Worm (Caenorhabditis elegans) whole organism, young adult: ENCODE results near the gene D1086.18.

Source experiments
- B0035.1 ChIP-seq: sonication (generic microtip); optimal IDR thresholded peaks from 2 replicates; lab custom pipeline; 2016; ENCODE audit warnings: missing genetic modification characterization, mild to moderate bottlenecking, missing compliant biosample characterization, missing genotype, missing genetic modification reagents
- C06A6.2 ChIP-seq: fragments of 200-800 bp; sonication (Bioruptor generic); conservative IDR thresholded peaks from 2 replicates; pipeline ENCODE4 v1.3.6; 2022; ENCODE audit warnings: missing genetic modification characterization, missing compliant biosample characterization
- F37B4.10 ChIP-seq: fragments of 200-800 bp; sonication (Bioruptor generic); IDR thresholded peaks from 2 replicates; pipeline ENCODE4 v1.3.6; 2022; ENCODE audit warnings: missing genetic modification characterization, missing compliant biosample characterization
- K11D2.4 ChIP-seq: fragments of 200-800 bp; sonication (Bioruptor generic); IDR thresholded peaks from 2 replicates; pipeline ENCODE4 v1.3.6; 2022; ENCODE audit warnings: missing genetic modification reagents, missing genetic modification characterization, missing compliant biosample characterization
- Y56A3A.18 ChIP-seq: fragments of 200-800 bp; sonication (Bioruptor generic); IDR thresholded peaks from 2 replicates; pipeline ENCODE4 v1.3.6; 2022; ENCODE audit warnings: missing genetic modification reagents, missing genetic modification characterization, missing compliant biosample characterization
- akir-1 ChIP-seq: fragments of 200-800 bp; sonication (Bioruptor generic); optimal IDR thresholded peaks from 2 replicates; lab custom pipeline; 2018; ENCODE audit warnings: mild to moderate bottlenecking, missing genetic modification characterization, moderate library complexity, missing compliant biosample characterization
- attf-5 ChIP-seq: fragments of 200-800 bp; sonication (Bioruptor generic); optimal IDR thresholded peaks from 2 replicates; lab custom pipeline; 2018; ENCODE audit warnings: mild to moderate bottlenecking, missing genetic modification characterization, missing compliant biosample characterization
- bed-2 ChIP-seq: fragments of 200-800 bp; sonication (Bioruptor generic); IDR thresholded peaks from 2 replicates; pipeline ENCODE4 v1.3.6; 2022; ENCODE audit warnings: missing genetic modification reagents, missing genetic modification characterization, missing compliant biosample characterization
- ccch-3 ChIP-seq: fragments of 200-800 bp; sonication (Bioruptor generic); optimal IDR thresholded peaks from 2 replicates; lab custom pipeline; 2018; ENCODE audit warnings: mild to moderate bottlenecking, missing genetic modification characterization, missing compliant biosample characterization
- cebp-2 ChIP-seq: fragments of 200-800 bp; sonication (Bioruptor generic); IDR thresholded peaks from 2 replicates; pipeline ENCODE4 v1.3.6; 2022; ENCODE audit warnings: missing genetic modification characterization, missing compliant biosample characterization
- ceh-79 ChIP-seq: sonication (generic microtip); optimal IDR thresholded peaks from 2 replicates; lab custom pipeline; 2017; ENCODE audit warnings: mild to moderate bottlenecking, missing genetic modification characterization, missing compliant biosample characterization
- egl-18 ChIP-seq: fragments of 200-800 bp; sonication (Bioruptor generic); IDR thresholded peaks from 2 replicates; pipeline ENCODE4 v1.3.6; 2022; ENCODE audit warnings: missing genetic modification reagents, missing genetic modification characterization, missing compliant biosample characterization
- ekl-4 ChIP-seq: fragments of 200-800 bp; sonication (Bioruptor generic); IDR thresholded peaks from 2 replicates; pipeline ENCODE4 v1.3.6; 2022; ENCODE audit warnings: missing genetic modification reagents, missing genetic modification characterization, missing compliant biosample characterization
- hsf-1 ChIP-seq: fragments of 200-800 bp; sonication (Bioruptor generic); IDR thresholded peaks from 2 replicates; pipeline ENCODE4 v1.3.6; 2022; ENCODE audit warnings: missing genetic modification reagents, missing genetic modification characterization, missing compliant biosample characterization
- let-607 ChIP-seq, 2 experiments: fragments of 200-800 bp in 1 of 2; sonication (Bioruptor generic) in 1 of 2; sonication (generic microtip) in 1 of 2; optimal IDR thresholded peaks; 2 replicates each; lab custom pipeline; 2016 to 2018; ENCODE audit warnings: mild to moderate bottlenecking in 2 of 2, missing compliant biosample characterization in 2 of 2, missing genetic modification characterization in 2 of 2, moderate library complexity in 2 of 2, missing genotype in 1 of 2
- lin-35 ChIP-seq, 3 experiments: fragments of 150-350 bp in 2 of 3; sonication (generic microtip) in 1 of 3; optimal IDR thresholded peaks; 2 replicates each; lab custom pipeline; 2014 to 2018; ENCODE audit warnings: missing biosample characterization in 3 of 3, missing genetic modification characterization in 3 of 3, missing genetic modification reagents in 3 of 3
- lin-40 ChIP-seq: sonication (generic microtip); optimal IDR thresholded peaks from 2 replicates; lab custom pipeline; 2016; ENCODE audit warnings: missing genetic modification characterization, mild to moderate bottlenecking, missing compliant biosample characterization, missing genotype, missing genetic modification reagents
- madf-10 ChIP-seq: sonication (generic microtip); optimal IDR thresholded peaks from 2 replicates; lab custom pipeline; 2016; ENCODE audit warnings: mild to moderate bottlenecking, missing genetic modification characterization, missing compliant biosample characterization
- madf-6 ChIP-seq: fragments of 200-800 bp; sonication (Bioruptor generic); IDR thresholded peaks from 2 replicates; pipeline ENCODE4 v1.3.6; 2022; ENCODE audit warnings: missing genetic modification reagents, missing genetic modification characterization, missing compliant biosample characterization
- madf-8 ChIP-seq: fragments of 200-800 bp; sonication (Bioruptor generic); conservative IDR thresholded peaks from 2 replicates; pipeline ENCODE4 v1.3.6; 2022; ENCODE audit warnings: missing genetic modification reagents, missing genetic modification characterization, missing compliant biosample characterization
- nfya-2 ChIP-seq: fragments of 200-800 bp; sonication (Bioruptor generic); IDR thresholded peaks from 2 replicates; pipeline ENCODE4 v1.3.6; 2022; ENCODE audit warnings: missing genetic modification reagents, missing genetic modification characterization, missing compliant biosample characterization
- nfyb-1 ChIP-seq: fragments of 200-800 bp; sonication (Bioruptor generic); IDR thresholded peaks from 2 replicates; pipeline ENCODE4 v1.3.6; 2022; ENCODE audit warnings: missing genetic modification reagents, missing genetic modification characterization, missing compliant biosample characterization
- rec-8 ChIP-seq, 2 experiments: sonication (generic microtip); optimal IDR thresholded peaks; 2 replicates each; lab custom pipeline; 2016; ENCODE audit warnings: mild to moderate bottlenecking in 2 of 2, missing genetic modification characterization in 2 of 2, missing genetic modification reagents in 2 of 2, missing genotype in 2 of 2, missing biosample characterization in 1 of 2, missing compliant biosample characterization in 1 of 2, moderate library complexity in 1 of 2
- sea-2 ChIP-seq: fragments of 200-800 bp; sonication (Bioruptor generic); IDR thresholded peaks from 2 replicates; pipeline ENCODE4 v1.3.6; 2022; ENCODE audit warnings: missing genetic modification characterization, missing compliant biosample characterization
- snpc-3.4 ChIP-seq: sonication (generic microtip); optimal IDR thresholded peaks from 2 replicates; lab custom pipeline; 2017; ENCODE audit warnings: missing genetic modification characterization, mild to moderate bottlenecking, missing compliant biosample characterization, antibody characterized with exemption, moderate library complexity, missing genotype, missing genetic modification reagents
- tbp1 ChIP-seq: fragments of 200-800 bp; sonication (Bioruptor generic); optimal IDR thresholded peaks from 2 replicates; lab custom pipeline; 2018; ENCODE audit warnings: mild to moderate bottlenecking, missing genetic modification characterization, missing compliant biosample characterization
- tbx-9 ChIP-seq: sonication (generic microtip); optimal IDR thresholded peaks from 2 replicates; lab custom pipeline; 2016; ENCODE audit warnings: borderline replicate concordance, missing genetic modification characterization, inconsistent platforms, missing compliant biosample characterization
- unc-130 ChIP-seq: sonication (generic microtip); optimal IDR thresholded peaks from 2 replicates; lab custom pipeline; 2016; ENCODE audit warnings: missing genetic modification reagents, missing genetic modification characterization, missing compliant biosample characterization
- zfh-2 ChIP-seq: fragments of 200-800 bp; sonication (Bioruptor generic); conservative IDR thresholded peaks from 2 replicates; pipeline ENCODE4 v1.3.6; 2022; ENCODE audit warnings: missing genetic modification reagents, missing genetic modification characterization, missing compliant biosample characterization
- zim-3 ChIP-seq: sonication (generic microtip); optimal IDR thresholded peaks from 2 replicates; lab custom pipeline; 2017; ENCODE audit warnings: mild to moderate bottlenecking, missing genetic modification characterization, moderate library complexity, missing compliant biosample characterization
- ztf-22 ChIP-seq: fragments of 200-800 bp; sonication (Bioruptor generic); optimal IDR thresholded peaks from 2 replicates; lab custom pipeline; 2018; ENCODE audit warnings: mild to moderate bottlenecking, missing genetic modification characterization, moderate library complexity, missing compliant biosample characterization
- ztf-25 ChIP-seq: fragments of 200-800 bp; sonication (Bioruptor generic); IDR thresholded peaks from 2 replicates; pipeline ENCODE4 v1.3.6; 2022; ENCODE audit warnings: missing genetic modification reagents, missing genetic modification characterization, missing compliant biosample characterization
- ztf-28 ChIP-seq: fragments of 200-800 bp; sonication (Bioruptor generic); IDR thresholded peaks from 2 replicates; pipeline ENCODE4 v1.3.6; 2022; ENCODE audit warnings: missing genetic modification reagents, missing genetic modification characterization, missing compliant biosample characterization
- ztf-3 ChIP-seq: fragments of 200-800 bp; sonication (Bioruptor generic); optimal IDR thresholded peaks from 2 replicates; lab custom pipeline; 2018; ENCODE audit warnings: mild to moderate bottlenecking, missing genetic modification characterization, missing compliant biosample characterization

The D1086.18 gene

ce11 chrV:14055097-14055496 lies 30.6 kb upstream of the D1086.18 start (continued):
- peak; percentile 94 for TF ChIP-seq akir-1 (GFP tag; lab: Kevin White, UChicago)
- TF ChIP-seq Y56A3A.18 (GFP tag; lab: Robert Waterston, UW) = peak; percentile 93
- TF ChIP-seq cebp-2 (GFP tag; lab: Robert Waterston, UW) = 0 out of 2 replicates have a peak, but pooled peaks have one; percentile 27
- peak; percentile 68 for TF ChIP-seq ceh-79 (tag; lab: Kevin White, UChicago)
- peak; percentile 96 for TF ChIP-seq lin-40 (tag; lab: Kevin White, UChicago)
- TF ChIP-seq B0035.1 = peak; percentile 62
- peak; percentile 97 for TF ChIP-seq nfyb-1 (GFP tag; lab: Robert Waterston, UW)
- TF ChIP-seq K11D2.4 = peak; percentile 97
- peak; percentile 77; the same call in 1 of the 2 replicates for TF ChIP-seq ztf-25 (GFP tag; lab: Robert Waterston, UW)
- peak; percentile 92 for TF ChIP-seq ccch-3 (GFP tag; lab: Kevin White, UChicago)
- peak; percentile 78 for TF ChIP-seq ztf-22
- TF ChIP-seq F37B4.10 (GFP tag; lab: Robert Waterston, UW) = peak; percentile 90; the same call in 1 of the 2 replicates
- peak in 2 of 3 experiments; percentile 29 to 84 for TF ChIP-seq lin-35 (GFP tag; optimal IDR thresholded peaks at IDR 0.05; lab: Kevin White, UChicago)
- TF ChIP-seq hsf-1 (GFP tag; lab: Robert Waterston, UW) = peak; percentile 74
- peak; percentile 98 for TF ChIP-seq bed-2 (GFP tag; lab: Robert Waterston, UW)
- TF ChIP-seq zfh-2 = peak; percentile 82
- TF ChIP-seq nfya-2 (GFP tag; lab: Robert Waterston, UW) = 0 out of 2 replicates have a peak, but pooled peaks have one; percentile 40
- TF ChIP-seq rec-8 (tag; optimal IDR thresholded peaks at IDR 0.05; lab: Kevin White, UChicago) = peak; percentile 57 to 79
- TF ChIP-seq attf-5 = peak; percentile 95
- peak; percentile 68 for TF ChIP-seq tbp1 (GFP tag; lab: Kevin White, UChicago)
- TF ChIP-seq sea-2 (GFP tag; lab: Robert Waterston, UW) = peak; percentile 93
- peak; percentile 88 for TF ChIP-seq madf-10 (tag; lab: Kevin White, UChicago)
- peak; percentile 55 to 92 for TF ChIP-seq let-607 (tag; optimal IDR thresholded peaks at IDR 0.05; lab: Kevin White, UChicago)

- TF ChIP-seq unc-130 (GFP tag; lab: Kevin White, UChicago) (no peak), ccch-3 (GFP tag; lab: Kevin White, UChicago) (no peak), zim-3 (no peak), nfya-2 (GFP tag; lab: Robert Waterston, UW) (no peak)
These were observed 28.1 kb upstream of the D1086.18 start, which contains the start of gene F58D12.3 for ce11 chrV:14057540-14057939. F58D12.3 (plus strand) TSS chrV:14057840.

ce11 chrV:14063980-14064379 lies 21.7 kb upstream of the D1086.18 start:
- TF ChIP-seq madf-6 (no peak), egl-18 (no peak)

ce11 chrV:14064422-14064821 lies 21.3 kb upstream of the D1086.18 start, which contains the start of gene D1086.21:
D1086.21 (plus strand) TSS chrV:14064722.
- TF ChIP-seq lin-40 (tag; lab: Kevin White, UChicago) (no peak), C06A6.2 (GFP tag; lab: Robert Waterston, UW) (no peak), ztf-3 (GFP tag; lab: Kevin White, UChicago) (no peak), tbx-9 (tag; lab: Kevin White, UChicago) (no peak), snpc-3.4 (tag; lab: Kevin White, UChicago) (no peak), madf-8 (GFP tag; lab: Robert Waterston, UW) (no peak), ekl-4 (GFP tag; lab: Robert Waterston, UW) (no peak), ztf-28 (GFP tag; lab: Robert Waterston, UW) (no peak)
